Fruit fly (Drosophila melanogaster) whole organism, wandering third instar larva: Measurements from ENCODE around the gene CG15408.

Experiments
- Abd-B ChIP-seq: fragments of >200 bp; optimal IDR thresholded peaks from 2 replicates; lab custom pipeline; 2017; ENCODE audit warnings: missing biosample characterization, missing genetic modification characterization
- CG32264 ChIP-seq: fragments of 200-800 bp; sonication (Bioruptor generic); optimal IDR thresholded peaks from 2 replicates; lab custom pipeline; 2016; ENCODE audit warnings: missing biosample characterization, missing genetic modification characterization
- CG9705 ChIP-seq: fragments of 200-800 bp; sonication (Bioruptor generic); optimal IDR thresholded peaks from 2 replicates; lab custom pipeline; 2018; ENCODE audit warnings: missing biosample characterization, mild to moderate bottlenecking, missing genetic modification characterization
- CrebA ChIP-seq: fragments of 200-800 bp; sonication (Bioruptor generic); optimal IDR thresholded peaks from 2 replicates; lab custom pipeline; 2016; ENCODE audit warnings: missing biosample characterization, mild to moderate bottlenecking, missing genetic modification characterization, borderline replicate concordance
- Dfd ChIP-seq: fragments of >200 bp; optimal IDR thresholded peaks from 2 replicates; lab custom pipeline; 2017; ENCODE audit warnings: missing biosample characterization, missing genetic modification characterization
- Dif ChIP-seq: fragments of 200-275, 200-300 bp; sonication (Bioruptor generic); optimal IDR thresholded peaks from 2 replicates; lab custom pipeline; 2018; ENCODE audit warnings: missing biosample characterization, missing genetic modification characterization; ENCODE audit not compliant: partially characterized antibody
- GATAd ChIP-seq: sonication (Bioruptor generic); optimal IDR thresholded peaks from 2 replicates; lab custom pipeline; 2016; ENCODE audit warnings: missing biosample characterization, missing genetic modification characterization
- HLH106 ChIP-seq: fragments of 200-800 bp; optimal IDR thresholded peaks from 3 replicates; lab custom pipeline; 2019; ENCODE audit warnings: missing biosample characterization, mild to moderate bottlenecking, missing genetic modification characterization, moderate library complexity
- Hnf4 ChIP-seq: fragments of 200-800 bp; sonication (Bioruptor generic); optimal IDR thresholded peaks from 2 replicates; lab custom pipeline; 2016; ENCODE audit warnings: missing biosample characterization, mild to moderate bottlenecking, missing genetic modification characterization
- Hr78 ChIP-seq: fragments of >200 bp; optimal IDR thresholded peaks from 2 replicates; lab custom pipeline; 2017; ENCODE audit warnings: missing biosample characterization, missing genetic modification characterization
- Hr83 ChIP-seq: fragments of 200-300 bp; sonication (Bioruptor generic); optimal IDR thresholded peaks from 2 replicates; lab custom pipeline; 2016; ENCODE audit warnings: missing biosample characterization, mild to moderate bottlenecking, missing genetic modification characterization, moderate library complexity; ENCODE audit not compliant: poor library complexity, severe bottlenecking
- Jra ChIP-seq: sonication (Bioruptor generic); optimal IDR thresholded peaks from 2 replicates; lab custom pipeline; 2016; ENCODE audit warnings: missing biosample characterization, missing genetic modification characterization
- Mio ChIP-seq: sonication (Bioruptor generic); optimal IDR thresholded peaks from 2 replicates; lab custom pipeline; 2016; ENCODE audit warnings: missing biosample characterization, missing genetic modification characterization
- Myc ChIP-seq: fragments of >200 bp; optimal IDR thresholded peaks from 2 replicates; lab custom pipeline; 2017
- N ChIP-seq: fragments of >200 bp; optimal IDR thresholded peaks from 2 replicates; lab custom pipeline; 2018; ENCODE audit warnings: missing biosample characterization, missing external identifiers, missing genetic modification characterization
- OdsH ChIP-seq: fragments of 200-800 bp; sonication (Bioruptor generic); optimal IDR thresholded peaks from 2 replicates; lab custom pipeline; 2016; ENCODE audit warnings: missing biosample characterization, mild to moderate bottlenecking, missing genetic modification characterization
- Rel ChIP-seq, 2 experiments: fragments of 200-800 bp; sonication (Bioruptor generic) in 1 of 2; optimal IDR thresholded peaks; 2 replicates in 1 of 2; 3 replicates in 1 of 2; lab custom pipeline; 2016 to 2019; ENCODE audit warnings: mild to moderate bottlenecking in 2 of 2, missing biosample characterization in 2 of 2, missing genetic modification characterization in 2 of 2, moderate library complexity in 1 of 2
- Sp1 ChIP-seq: fragments of 200-800 bp; sonication (Bioruptor generic); optimal IDR thresholded peaks from 3 replicates; lab custom pipeline; 2019; ENCODE audit warnings: missing biosample characterization, mild to moderate bottlenecking, missing genetic modification characterization, moderate library complexity
- Vsx2 ChIP-seq: fragments of 200-300, 225-300 bp; sonication (Bioruptor generic); optimal IDR thresholded peaks from 2 replicates; lab custom pipeline; 2018; ENCODE audit warnings: missing biosample characterization, missing genetic modification characterization; ENCODE audit not compliant: partially characterized antibody
- br ChIP-seq: fragments of 200-800 bp; sonication (Bioruptor generic); optimal IDR thresholded peaks from 2 replicates; lab custom pipeline; 2016; ENCODE audit warnings: missing biosample characterization, missing genetic modification characterization
- brk ChIP-seq: fragments of 200-800 bp; sonication (Bioruptor generic); optimal IDR thresholded peaks from 2 replicates; lab custom pipeline; 2016; ENCODE audit warnings: missing biosample characterization, mild to moderate bottlenecking, missing genetic modification characterization
- dl ChIP-seq, 2 experiments: fragments of 175-275, 200-275 bp in 1 of 2; fragments of 200-275 bp in 1 of 2; sonication (Bioruptor generic); optimal IDR thresholded peaks; lab custom pipeline; 2018; ENCODE audit warnings: mild to moderate bottlenecking in 2 of 2, missing biosample characterization in 2 of 2, missing genetic modification characterization in 2 of 2, moderate library complexity in 2 of 2; ENCODE audit not compliant: partially characterized antibody in 2 of 2, insufficient read depth in 1 of 2
- dmrt93B ChIP-seq: fragments of 200-800 bp; sonication (Bioruptor generic); optimal IDR thresholded peaks from 2 replicates; lab custom pipeline; 2018; ENCODE audit warnings: missing biosample characterization, mild to moderate bottlenecking, missing genetic modification characterization
- dsf ChIP-seq: sonication (Bioruptor generic); optimal IDR thresholded peaks from 2 replicates; lab custom pipeline; 2016; ENCODE audit warnings: missing biosample characterization, missing genetic modification characterization, borderline replicate concordance
- ey ChIP-seq: fragments of 200-800 bp; sonication (Bioruptor generic); optimal IDR thresholded peaks from 2 replicates; lab custom pipeline; 2016; ENCODE audit warnings: missing biosample characterization, missing genetic modification characterization
- foxo ChIP-seq, 2 experiments: fragments of 200-800 bp; sonication (Bioruptor generic); optimal IDR thresholded peaks; 2 replicates in 1 of 2; 3 replicates in 1 of 2; lab custom pipeline; 2016 to 2017; ENCODE audit warnings: missing biosample characterization in 2 of 2, missing genetic modification characterization in 2 of 2
- fru ChIP-seq: fragments of 200-800 bp; sonication (Bioruptor generic); optimal IDR thresholded peaks from 3 replicates; lab custom pipeline; 2016; ENCODE audit warnings: missing biosample characterization, mild to moderate bottlenecking, missing genetic modification characterization
- h ChIP-seq: fragments of 200-800 bp; sonication (Bioruptor generic); optimal IDR thresholded peaks from 3 replicates; lab custom pipeline; 2016; ENCODE audit warnings: missing biosample characterization, mild to moderate bottlenecking, missing genetic modification characterization
- jim ChIP-seq: fragments of 175-275, 200-325 bp; sonication (Bioruptor generic); optimal IDR thresholded peaks from 2 replicates; lab custom pipeline; 2016; ENCODE audit warnings: missing biosample characterization, mild to moderate bottlenecking, missing genetic modification characterization
- lola ChIP-seq: fragments of >200 bp; optimal IDR thresholded peaks from 2 replicates; lab custom pipeline; 2017; ENCODE audit warnings: missing biosample characterization, missing genetic modification characterization
- pan ChIP-seq: fragments of >200 bp; optimal IDR thresholded peaks from 2 replicates; lab custom pipeline; 2017
- psq ChIP-seq: fragments of 200-800 bp; sonication (Bioruptor generic); optimal IDR thresholded peaks from 3 replicates; lab custom pipeline; 2017; ENCODE audit warnings: missing biosample characterization, mild to moderate bottlenecking, missing genetic modification characterization, moderate library complexity
- rgr ChIP-seq: fragments of 200-800 bp; sonication (Bioruptor generic); optimal IDR thresholded peaks from 3 replicates; lab custom pipeline; 2016; ENCODE audit warnings: missing biosample characterization, mild to moderate bottlenecking, missing genetic modification characterization
- sage ChIP-seq: fragments of 200-800 bp; sonication (Bioruptor generic); optimal IDR thresholded peaks from 2 replicates; lab custom pipeline; 2016; ENCODE audit warnings: missing biosample characterization, mild to moderate bottlenecking, missing genetic modification characterization
- sv ChIP-seq: fragments of 200-800 bp; sonication (Bioruptor generic); optimal IDR thresholded peaks from 3 replicates; lab custom pipeline; 2016; ENCODE audit warnings: missing biosample characterization, missing genetic modification characterization
- tai ChIP-seq: sonication (Bioruptor generic); optimal IDR thresholded peaks from 2 replicates; lab custom pipeline; 2016; ENCODE audit warnings: missing biosample characterization, missing genetic modification characterization
- usp ChIP-seq: fragments of >200 bp; optimal IDR thresholded peaks from 2 replicates; lab custom pipeline; 2017; ENCODE audit warnings: missing biosample characterization, missing genetic modification characterization
- woc ChIP-seq: sonication (Bioruptor generic); optimal IDR thresholded peaks from 2 replicates; lab custom pipeline; 2016; ENCODE audit warnings: missing biosample characterization, mild to moderate bottlenecking, missing genetic modification characterization

Gene CG15408

DNA sequence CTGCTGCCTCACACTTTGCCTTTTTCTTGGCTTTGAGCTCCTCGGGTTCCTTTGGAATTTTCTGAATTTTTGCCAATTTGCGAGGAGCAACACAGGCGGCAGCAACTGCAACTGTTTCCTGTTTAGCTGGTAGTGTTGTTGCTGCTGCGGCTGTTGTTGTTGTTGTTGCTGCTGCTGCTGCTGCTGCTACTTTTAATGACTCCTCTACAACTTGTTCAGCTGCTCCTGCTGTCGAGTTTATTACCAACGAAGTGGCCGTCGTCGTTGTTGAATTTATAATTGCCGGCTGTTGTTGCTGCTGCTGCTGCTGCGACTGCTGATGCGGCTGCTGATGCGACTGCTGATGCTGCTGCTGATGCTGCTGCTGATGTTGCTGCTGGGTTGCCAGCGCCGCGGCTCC is 20.3 kb downstream of the CG15408 start:
- TF ChIP-seq Vsx2 = no peak
- peak; percentile 94 for TF ChIP-seq Dfd (GFP tag; lab: Kevin White, UChicago)
- no peak for TF ChIP-seq pan (lab: Kevin White, UChicago)
- TF ChIP-seq Sp1 (GFP tag; lab: Kevin White, UChicago) = no peak
- no peak for TF ChIP-seq Dif

DNA sequence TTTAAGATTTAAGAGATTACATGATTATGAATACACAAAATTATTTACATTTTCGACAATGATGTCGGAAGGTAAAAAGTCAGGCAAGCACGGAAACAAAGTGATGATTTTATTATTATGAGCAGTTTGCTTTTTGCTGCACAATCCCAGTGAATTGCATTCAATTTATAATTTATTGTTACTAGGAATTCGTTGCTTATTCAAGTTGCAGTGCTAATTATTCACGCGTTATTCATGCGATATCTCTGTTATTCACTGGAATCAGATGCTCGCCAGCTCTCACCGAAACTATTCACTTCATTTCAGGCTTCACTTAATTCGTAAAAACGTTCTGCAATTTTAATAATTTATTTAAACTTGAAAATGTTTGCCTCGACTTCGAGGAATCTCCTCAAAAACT is 21.2 kb downstream of the CG15408 start:
- TF ChIP-seq HLH106 (tag; lab: Kevin White, UChicago) (no peak), h (no peak), tai (GFP tag; lab: Kevin White, UChicago) (no peak), CG32264 (GFP tag; lab: Kevin White, UChicago) (no peak), Hr83 (GFP tag; lab: Kevin White, UChicago) (no peak), Myc (lab: Kevin White, UChicago) (no peak), Hr78 (no peak), dmrt93B (GFP tag; lab: Kevin White, UChicago) (no peak), N (GFP tag; lab: Kevin White, UChicago) (no peak), woc (GFP tag; lab: Kevin White, UChicago) (no peak), brk (GFP tag; lab: Kevin White, UChicago) (no peak), rgr (GFP tag; lab: Kevin White, UChicago) (no peak), Rel (GFP tag; optimal IDR thresholded peaks at IDR 0.05; lab: Kevin White, UChicago) (no peak), Rel (tag; optimal IDR thresholded peaks at IDR 0.05; lab: Kevin White, UChicago) (no peak), pan (lab: Kevin White, UChicago) (no peak), psq (GFP tag; lab: Kevin White, UChicago) (no peak), Abd-B (GFP tag; lab: Kevin White, UChicago) (no peak), OdsH (no peak), Sp1 (GFP tag; lab: Kevin White, UChicago) (no peak)

DNA sequence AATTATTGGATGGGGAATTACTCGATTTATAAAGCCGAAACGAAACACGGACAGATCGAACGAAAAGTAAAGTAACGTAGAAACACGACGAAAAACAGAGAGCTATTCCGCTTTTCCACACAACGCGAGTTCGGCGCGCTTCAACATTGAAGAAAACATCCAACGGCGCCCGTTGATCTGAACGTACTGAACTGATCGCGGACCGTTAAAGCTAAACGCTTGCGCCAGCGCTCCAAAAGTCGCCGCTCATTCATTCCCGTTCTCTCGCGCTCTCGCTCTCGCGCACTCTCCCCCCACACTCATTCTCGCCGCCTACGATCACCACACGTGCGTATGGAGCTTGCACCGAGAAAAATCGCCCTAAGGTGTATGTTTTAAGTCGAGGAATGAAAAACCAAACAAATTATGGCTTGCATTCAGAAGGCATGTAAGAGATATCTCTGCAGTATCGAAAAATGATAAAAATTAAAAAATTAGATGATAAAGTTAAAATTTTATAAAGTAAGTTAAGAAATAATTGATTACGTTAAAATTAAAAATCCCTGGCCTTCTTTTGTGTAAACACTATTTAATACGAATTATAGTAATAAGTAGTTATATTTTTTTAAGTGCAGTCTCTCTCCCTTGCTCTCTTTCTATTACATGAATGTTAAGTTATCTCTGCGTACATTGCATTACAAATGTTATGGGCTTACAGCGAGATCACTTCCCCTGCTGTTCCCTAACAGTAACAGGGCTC is 22.2 kb downstream of the CG15408 start, which contains the start of gene E23:
TSS of gene E23 (minus strand) at position 188 of the 739 bp plus-strand sequence.
- no peak for TF ChIP-seq Abd-B (GFP tag; lab: Kevin White, UChicago)
- TF ChIP-seq CG9705 (GFP tag; lab: Kevin White, UChicago) = peak; percentile 81
- peak; percentile 64 for TF ChIP-seq Mio (GFP tag; lab: Kevin White, UChicago)
- TF ChIP-seq HLH106 (tag; lab: Kevin White, UChicago) = peak; percentile 96
- TF ChIP-seq Vsx2 = peak; percentile 80
- TF ChIP-seq woc (GFP tag; lab: Kevin White, UChicago) = peak; percentile 81
- no peak for TF ChIP-seq pan (lab: Kevin White, UChicago)
- peak; percentile 85 for TF ChIP-seq Hnf4
- peak; percentile 92 for TF ChIP-seq ey (GFP tag; lab: Kevin White, UChicago)
- peak; percentile 85 for TF ChIP-seq brk (GFP tag; lab: Kevin White, UChicago)
- no peak for TF ChIP-seq Hr83 (GFP tag; lab: Kevin White, UChicago)
- TF ChIP-seq sage = peak; percentile 90
- peak; percentile 93 for TF ChIP-seq br (GFP tag; lab: Kevin White, UChicago)
- peak; percentile 8 for TF ChIP-seq GATAd (GFP tag; lab: Kevin White, UChicago)
- TF ChIP-seq rgr (GFP tag; lab: Kevin White, UChicago) = peak; percentile 96
- TF ChIP-seq sv (GFP tag; lab: Kevin White, UChicago) = peak; percentile 98
- peak; percentile 52 for TF ChIP-seq tai (GFP tag; lab: Kevin White, UChicago)
- peak; percentile 48 for TF ChIP-seq Jra
- TF ChIP-seq foxo (GFP tag; optimal IDR thresholded peaks at IDR 0.05; lab: Kevin White, UChicago) = peak; percentile 65 to 97
- TF ChIP-seq Rel (GFP tag; optimal IDR thresholded peaks at IDR 0.05; lab: Kevin White, UChicago) = peak; percentile 85
- peak; percentile 91 for TF ChIP-seq Rel (tag; optimal IDR thresholded peaks at IDR 0.05; lab: Kevin White, UChicago)
- no peak for TF ChIP-seq Hr78
- TF ChIP-seq lola = no peak
- peak; percentile 96 for TF ChIP-seq h
- TF ChIP-seq jim = peak; percentile 55
- no peak for TF ChIP-seq CrebA
- no peak for TF ChIP-seq Myc (lab: Kevin White, UChicago)
- no peak for TF ChIP-seq N (GFP tag; lab: Kevin White, UChicago)
- TF ChIP-seq fru (GFP tag; lab: Kevin White, UChicago) = peak; percentile 97
- peak; percentile 94 for TF ChIP-seq psq (GFP tag; lab: Kevin White, UChicago)
- TF ChIP-seq CG32264 (GFP tag; lab: Kevin White, UChicago) = peak; percentile 77
- TF ChIP-seq dmrt93B (GFP tag; lab: Kevin White, UChicago) = peak; percentile 92
- no peak for TF ChIP-seq Dfd (GFP tag; lab: Kevin White, UChicago)
- peak; percentile 96 for TF ChIP-seq dl (GFP tag; optimal IDR thresholded peaks at IDR 0.05; lab: Kevin White, UChicago; ENCODE audit: insufficient read depth in 1 of 2, partially characterized antibody in 2 of 2)
- peak; percentile 97 for TF ChIP-seq OdsH
- TF ChIP-seq Sp1 (GFP tag; lab: Kevin White, UChicago) = peak; percentile 98
- TF ChIP-seq dsf (GFP tag; lab: Kevin White, UChicago) = peak; percentile 49
- TF ChIP-seq usp (GFP tag; lab: Kevin White, UChicago) = no peak
- TF ChIP-seq Dif = peak; percentile 98
